Fruit fly (Drosophila melanogaster) whole organism, embryonic: ENCODE data around the gene asun.
A peak's percentile ranks its signal among the peaks of the same experiment; 100 is the strongest.

Experiments used
- Atf6 ChIP-seq: fragments of 200-800 bp; sonication (Bioruptor generic); IDR thresholded peaks from 2 replicates; pipeline ENCODE4 v1.3.6; 2022; ENCODE audit warnings: missing biosample characterization, missing genetic modification characterization
- CG1024 ChIP-seq: fragments of 200-800 bp; sonication (Bioruptor generic); IDR thresholded peaks from 2 replicates; pipeline ENCODE4 v1.3.6; 2022; ENCODE audit warnings: missing biosample characterization, missing genetic modification characterization
- CG10321 ChIP-seq: fragments of 200-800 bp; sonication (Bioruptor generic); IDR thresholded peaks from 2 replicates; pipeline ENCODE4 v1.3.6; 2022; ENCODE audit warnings: missing biosample characterization, missing genetic modification characterization
- CG10543 ChIP-seq: fragments of 200-800 bp; sonication (Bioruptor generic); optimal IDR thresholded peaks from 3 replicates; lab custom pipeline; 2017; ENCODE audit warnings: missing biosample characterization, mild to moderate bottlenecking, missing genetic modification characterization, moderate library complexity
- CG11398 ChIP-seq: fragments of 200-800 bp; sonication (Bioruptor generic); optimal IDR thresholded peaks from 2 replicates; lab custom pipeline; 2016; ENCODE audit warnings: missing biosample characterization, missing genetic modification characterization
- CG12769 ChIP-seq: fragments of 200-800 bp; sonication (Bioruptor generic); optimal IDR thresholded peaks from 2 replicates; lab custom pipeline; 2019; ENCODE audit warnings: missing biosample characterization, mild to moderate bottlenecking, missing genetic modification characterization, moderate library complexity
- CG13775 ChIP-seq: fragments of 200-800 bp; sonication (Bioruptor generic); optimal IDR thresholded peaks from 3 replicates; lab custom pipeline; 2017; ENCODE audit warnings: missing biosample characterization, mild to moderate bottlenecking, missing genetic modification characterization
- CG15601 ChIP-seq: fragments of 200-800 bp; sonication (Bioruptor generic); optimal IDR thresholded peaks from 3 replicates; lab custom pipeline; 2019; ENCODE audit warnings: missing biosample characterization, mild to moderate bottlenecking, missing genetic modification characterization, moderate library complexity
- CG16813 ChIP-seq: fragments of 200-800 bp; sonication (Bioruptor generic); IDR thresholded peaks from 3 replicates; pipeline ENCODE4 v1.3.6; 2022; ENCODE audit warnings: missing biosample characterization, missing genetic modification characterization; ENCODE audit not compliant: partially characterized antibody
- CG16815 ChIP-seq: fragments of 200-800 bp; sonication (Bioruptor generic); optimal IDR thresholded peaks from 3 replicates; lab custom pipeline; 2017; ENCODE audit warnings: missing biosample characterization, mild to moderate bottlenecking, missing genetic modification characterization
- CG17186 ChIP-seq: fragments of 200-800 bp; sonication (Bioruptor generic); optimal IDR thresholded peaks from 3 replicates; lab custom pipeline; 2017; ENCODE audit warnings: missing biosample characterization, missing genetic modification reagents, missing genetic modification characterization
- CG17361 ChIP-seq: fragments of 200-800 bp; sonication (Bioruptor generic); IDR thresholded peaks from 3 replicates; pipeline ENCODE4 v1.3.6; 2022; ENCODE audit warnings: missing biosample characterization, missing genetic modification characterization
- CG17568 ChIP-seq: fragments of 200-800 bp; sonication (Bioruptor generic); optimal IDR thresholded peaks from 2 replicates; lab custom pipeline; 2018; ENCODE audit warnings: missing biosample characterization, mild to moderate bottlenecking, missing genetic modification characterization, moderate library complexity
- CG17802 ChIP-seq: fragments of 200-800 bp; sonication (Bioruptor generic); optimal IDR thresholded peaks from 2 replicates; lab custom pipeline; 2018; ENCODE audit warnings: missing biosample characterization, mild to moderate bottlenecking, missing genetic modification characterization, moderate library complexity
- CG32772 ChIP-seq: fragments of 200-800 bp; sonication (Bioruptor generic); IDR thresholded peaks from 2 replicates; pipeline ENCODE4 v1.3.6; 2022; ENCODE audit warnings: missing biosample characterization, missing genetic modification characterization
- CG3281 ChIP-seq: fragments of 200-800 bp; sonication (Bioruptor generic); optimal IDR thresholded peaks from 3 replicates; lab custom pipeline; 2017; ENCODE audit warnings: missing biosample characterization, mild to moderate bottlenecking, missing genetic modification characterization
- CG4820 ChIP-seq: fragments of 200-800 bp; sonication (Bioruptor generic); optimal IDR thresholded peaks from 3 replicates; lab custom pipeline; 2016; ENCODE audit warnings: missing biosample characterization, missing genetic modification characterization
- CG6254 ChIP-seq: fragments of 200-800 bp; sonication (Bioruptor generic); optimal IDR thresholded peaks from 3 replicates; lab custom pipeline; 2017; ENCODE audit warnings: mild to moderate bottlenecking, missing biosample characterization, missing genetic modification reagents, missing genetic modification characterization
- CG6654 ChIP-seq: fragments of 200-800 bp; sonication (Bioruptor generic); optimal IDR thresholded peaks from 2 replicates; lab custom pipeline; 2017; ENCODE audit warnings: missing biosample characterization, mild to moderate bottlenecking, missing genetic modification characterization
- CG6689 ChIP-seq: fragments of 200-800 bp; sonication (Bioruptor generic); IDR thresholded peaks from 2 replicates; pipeline ENCODE4 v1.3.6; 2022; ENCODE audit warnings: missing biosample characterization, missing genetic modification characterization
- CG7357 ChIP-seq: fragments of 200-800 bp; sonication (Bioruptor generic); IDR thresholded peaks from 3 replicates; pipeline ENCODE4 v1.3.6; 2022; ENCODE audit warnings: missing biosample characterization, missing genetic modification characterization
- CG8281 ChIP-seq: fragments of 200-800 bp; sonication (Bioruptor generic); optimal IDR thresholded peaks from 2 replicates; lab custom pipeline; 2018; ENCODE audit warnings: missing biosample characterization, mild to moderate bottlenecking, missing genetic modification characterization, moderate library complexity
- CG8388 ChIP-seq: fragments of 200-800 bp; sonication (Bioruptor generic); optimal IDR thresholded peaks from 2 replicates; lab custom pipeline; 2019; ENCODE audit warnings: missing biosample characterization, mild to moderate bottlenecking, missing genetic modification characterization, moderate library complexity
- CG8478 ChIP-seq: fragments of >200 bp; optimal IDR thresholded peaks from 2 replicates; lab custom pipeline; 2018
- D ChIP-seq, 2 experiments: fragments of 200-800 bp in 1 of 2; fragments of >200 bp in 1 of 2; sonication (Bioruptor generic) in 1 of 2; optimal IDR thresholded peaks; 2 replicates in 1 of 2; 3 replicates in 1 of 2; lab custom pipeline; 2017; ENCODE audit warnings: mild to moderate bottlenecking in 1 of 2, missing biosample characterization in 1 of 2, missing genetic modification characterization in 1 of 2, missing genetic modification reagents in 1 of 2
- D19A ChIP-seq: fragments of 200-800 bp; optimal IDR thresholded peaks from 3 replicates; lab custom pipeline; 2019; ENCODE audit warnings: missing biosample characterization, mild to moderate bottlenecking, missing genetic modification characterization, moderate library complexity
- Doc3 ChIP-seq: fragments of 200-800 bp; sonication (Bioruptor generic); IDR thresholded peaks from 3 replicates; pipeline ENCODE4 v1.3.6; 2022; ENCODE audit warnings: missing biosample characterization, missing genetic modification characterization; ENCODE audit not compliant: partially characterized antibody
- Drgx ChIP-seq: fragments of 200-800 bp; sonication (Bioruptor generic); IDR thresholded peaks from 2 replicates; pipeline ENCODE4 v1.3.6; 2022; ENCODE audit warnings: missing biosample characterization, missing genetic modification characterization
- H2.0 ChIP-seq: fragments of 200-800 bp; sonication (Bioruptor generic); IDR thresholded peaks from 2 replicates; pipeline ENCODE4 v1.3.6; 2022; ENCODE audit warnings: missing biosample characterization, missing genetic modification characterization
- HmgD ChIP-seq: fragments of 200-800 bp; sonication (Bioruptor generic); optimal IDR thresholded peaks from 3 replicates; lab custom pipeline; 2016; ENCODE audit warnings: missing biosample characterization, missing genetic modification characterization
- Mrtf ChIP-seq: fragments of 200-800 bp; sonication (Bioruptor generic); IDR thresholded peaks from 3 replicates; pipeline ENCODE4 v1.3.6; 2022; ENCODE audit warnings: missing biosample characterization, missing genetic modification characterization
- Rx ChIP-seq: fragments of 200-800 bp; sonication (Bioruptor generic); IDR thresholded peaks from 2 replicates; pipeline ENCODE4 v1.3.6; 2022; ENCODE audit warnings: missing biosample characterization, missing genetic modification characterization
- crol ChIP-seq: fragments of 200-800 bp; sonication (Bioruptor generic); IDR thresholded peaks from 2 replicates; pipeline ENCODE4 v1.3.6; 2022; ENCODE audit warnings: missing biosample characterization, missing genetic modification characterization
- dmrt11E ChIP-seq: fragments of 200-800 bp; sonication (Bioruptor generic); optimal IDR thresholded peaks from 3 replicates; lab custom pipeline; 2018; ENCODE audit warnings: missing biosample characterization, mild to moderate bottlenecking, missing genetic modification characterization, moderate library complexity
- exex ChIP-seq: fragments of 200-800 bp; sonication (Bioruptor generic); optimal IDR thresholded peaks from 4 replicates; lab custom pipeline; 2018; ENCODE audit warnings: missing biosample characterization, mild to moderate bottlenecking, missing genetic modification characterization, moderate library complexity
- jumu ChIP-seq: fragments of 200-800 bp; sonication (Bioruptor generic); optimal IDR thresholded peaks from 3 replicates; lab custom pipeline; 2016; ENCODE audit warnings: missing biosample characterization, missing genetic modification characterization
- knrl ChIP-seq: fragments of 200-800 bp; sonication (Bioruptor generic); IDR thresholded peaks from 3 replicates; pipeline ENCODE4 v1.3.6; 2022; ENCODE audit warnings: missing biosample characterization, missing genetic modification characterization; ENCODE audit not compliant: partially characterized antibody
- lilli ChIP-seq: fragments of 200-800 bp; sonication (Bioruptor generic); optimal IDR thresholded peaks from 3 replicates; lab custom pipeline; 2016; ENCODE audit warnings: missing biosample characterization, missing genetic modification characterization
- lov ChIP-seq, 2 experiments: fragments of 200-800 bp in 1 of 2; fragments of >200 bp in 1 of 2; sonication (Bioruptor generic) in 1 of 2; IDR thresholded peaks in 1 of 2; optimal IDR thresholded peaks in 1 of 2; 2 replicates in 1 of 2; 3 replicates in 1 of 2; pipeline versions ENCODE4 v1.3.6 to Lab custom; 2017 to 2022; ENCODE audit warnings: missing biosample characterization in 1 of 2, missing genetic modification characterization in 1 of 2
- mam ChIP-seq: fragments of 200-800 bp; sonication (Bioruptor generic); optimal IDR thresholded peaks from 3 replicates; lab custom pipeline; 2016; ENCODE audit warnings: missing biosample characterization, missing genetic modification characterization
- p53 ChIP-seq: fragments of 200-800 bp; sonication (Bioruptor generic); optimal IDR thresholded peaks from 2 replicates; lab custom pipeline; 2016; ENCODE audit warnings: missing biosample characterization, missing genetic modification characterization
- peb ChIP-seq: fragments of 200-800 bp; sonication (Bioruptor generic); IDR thresholded peaks from 2 replicates; pipeline ENCODE4 v1.3.6; 2022; ENCODE audit warnings: missing biosample characterization, missing genetic modification characterization
- pros ChIP-seq: fragments of 200-800 bp; sonication (Bioruptor generic); optimal IDR thresholded peaks from 3 replicates; lab custom pipeline; 2019; ENCODE audit warnings: missing biosample characterization, mild to moderate bottlenecking, missing genetic modification characterization, moderate library complexity
- repo ChIP-seq: fragments of 200-800 bp; sonication (Bioruptor generic); optimal IDR thresholded peaks from 2 replicates; lab custom pipeline; 2016; ENCODE audit warnings: missing biosample characterization, missing genetic modification characterization
- sqz ChIP-seq: fragments of 200-800 bp; sonication (Bioruptor generic); optimal IDR thresholded peaks from 3 replicates; lab custom pipeline; 2018; ENCODE audit warnings: missing biosample characterization, mild to moderate bottlenecking, missing genetic modification characterization
- ssp ChIP-seq: fragments of 200-800 bp; sonication (Bioruptor generic); IDR thresholded peaks from 2 replicates; pipeline ENCODE4 v1.3.6; 2022; ENCODE audit warnings: missing biosample characterization, missing genetic modification characterization
- stwl ChIP-seq: fragments of 200-800 bp; sonication (Bioruptor generic); optimal IDR thresholded peaks from 3 replicates; lab custom pipeline; 2018; ENCODE audit warnings: missing biosample characterization, mild to moderate bottlenecking, missing genetic modification characterization, moderate library complexity
- vfl ChIP-seq: fragments of 200-800 bp; sonication (Bioruptor generic); optimal IDR thresholded peaks from 2 replicates; lab custom pipeline; 2016; ENCODE audit warnings: missing biosample characterization, missing genetic modification characterization
- z ChIP-seq: fragments of 200-800 bp; sonication (Bioruptor generic); IDR thresholded peaks from 3 replicates; pipeline ENCODE4 v1.3.6; 2022; ENCODE audit warnings: missing biosample characterization, missing genetic modification characterization

The asun gene

dm6 chr3R:16282080-16282690 lies 18.1 kb downstream of the asun start (continued):
- no peak for TF ChIP-seq Doc3 (GFP tag; lab: Robert Waterston, UW)
- TF ChIP-seq H2.0 (GFP tag; lab: Robert Waterston, UW): no peak
- TF ChIP-seq CG8388 (GFP tag; lab: Kevin White, UChicago): no peak
- TF ChIP-seq CG10321: peak; percentile 32; the same call in 1 of the 2 replicates
- no peak for TF ChIP-seq D (optimal IDR thresholded peaks at IDR 0.05; lab: Kevin White, UChicago)
- peak; percentile 38 for TF ChIP-seq D (GFP tag; optimal IDR thresholded peaks at IDR 0.05; lab: Kevin White, UChicago)
- peak; percentile 28; the same call in 1 of the 2 replicates for TF ChIP-seq CG32772 (GFP tag; lab: Robert Waterston, UW)
- no peak; the same call in 1 of the 2 replicates for TF ChIP-seq CG6689 (GFP tag; lab: Robert Waterston, UW)
- TF ChIP-seq CG13775 (GFP tag; lab: Kevin White, UChicago): peak; percentile 15
- 0 out of 3 replicates have a peak, but pooled peaks have one; percentile 14 for TF ChIP-seq CG17361 (GFP tag; lab: Robert Waterston, UW)
- TF ChIP-seq CG4820 (GFP tag; lab: Kevin White, UChicago): peak; percentile 11
- TF ChIP-seq Atf6: no peak
- peak; percentile 60 for TF ChIP-seq crol (GFP tag; lab: Robert Waterston, UW)
- TF ChIP-seq CG16813 (GFP tag; lab: Robert Waterston, UW): no peak
- no peak for TF ChIP-seq vfl
- no peak for TF ChIP-seq Mrtf (GFP tag; lab: Robert Waterston, UW)
- peak; percentile 66; the same call in 2 of the 3 replicates for TF ChIP-seq z (GFP tag; lab: Robert Waterston, UW)
- no peak for TF ChIP-seq CG11398 (GFP tag; lab: Kevin White, UChicago)
- no peak for TF ChIP-seq CG15601
- TF ChIP-seq CG12769 (tag; lab: Kevin White, UChicago): no peak
- 0 out of 3 replicates have a peak, but pooled peaks have one; percentile 32 for TF ChIP-seq CG7357 (GFP tag; lab: Robert Waterston, UW)
- TF ChIP-seq CG17186 (GFP tag; lab: Kevin White, UChicago): no peak
- no peak for TF ChIP-seq CG8478
- peak; percentile 2 for TF ChIP-seq CG17802
- TF ChIP-seq CG1024 (GFP tag; lab: Robert Waterston, UW): peak; percentile 42; the same call in 1 of the 2 replicates
- no peak for TF ChIP-seq Rx
- TF ChIP-seq CG10543 (GFP tag; lab: Kevin White, UChicago): no peak
- TF ChIP-seq pros (GFP tag; lab: Kevin White, UChicago): peak; percentile 68
- peak; percentile 15 for TF ChIP-seq D19A (tag; lab: Kevin White, UChicago)
- peak; percentile 76 for TF ChIP-seq sqz (GFP tag; lab: Kevin White, UChicago)
- no peak for TF ChIP-seq peb (GFP tag; lab: Robert Waterston, UW)
- TF ChIP-seq Drgx (GFP tag; lab: Robert Waterston, UW): 0 out of 2 replicates have a peak, but pooled peaks have one; percentile 7
- peak; percentile 98 for TF ChIP-seq stwl
- no peak for TF ChIP-seq p53 (GFP tag; lab: Kevin White, UChicago)
- no peak for TF ChIP-seq CG17568
- TF ChIP-seq mam (GFP tag; lab: Kevin White, UChicago): no peak
- no peak for TF ChIP-seq HmgD (GFP tag; lab: Kevin White, UChicago)
- no peak for TF ChIP-seq jumu (GFP tag; lab: Kevin White, UChicago)
- TF ChIP-seq ssp (GFP tag; lab: Robert Waterston, UW): no peak
- no peak for TF ChIP-seq CG3281
- no peak for TF ChIP-seq lov (optimal IDR thresholded peaks at IDR 0.05; lab: Kevin White, UChicago)
- TF ChIP-seq lov (GFP tag; IDR thresholded peaks at IDR 0.05; lab: Robert Waterston, UW): 0 out of 3 replicates have a peak, but pooled peaks have one; percentile 54
- peak; percentile 11 for TF ChIP-seq CG6254 (GFP tag; lab: Kevin White, UChicago)
- no peak for TF ChIP-seq knrl (GFP tag; lab: Robert Waterston, UW)
- TF ChIP-seq CG6654: peak; percentile 98
- TF ChIP-seq lilli (GFP tag; lab: Kevin White, UChicago): no peak
- no peak for TF ChIP-seq CG8281 (tag; lab: Kevin White, UChicago)
- no peak for TF ChIP-seq CG16815
- no peak for TF ChIP-seq exex (tag; lab: Kevin White, UChicago)
- TF ChIP-seq repo (GFP tag; lab: Kevin White, UChicago): no peak
- peak; percentile 4 for TF ChIP-seq dmrt11E (tag; lab: Kevin White, UChicago)
